Fruit fly (Drosophila melanogaster) whole organism, wandering third instar larva: Measurements from ENCODE around the gene CG46387.

Source experiments
- Abd-B ChIP-seq: fragments of >200 bp; optimal IDR thresholded peaks from 2 replicates; lab custom pipeline; 2017; ENCODE audit warnings: missing biosample characterization, missing genetic modification characterization
- CG32264 ChIP-seq: fragments of 200-800 bp; sonication (Bioruptor generic); optimal IDR thresholded peaks from 2 replicates; lab custom pipeline; 2016; ENCODE audit warnings: missing biosample characterization, missing genetic modification characterization
- CG9705 ChIP-seq: fragments of 200-800 bp; sonication (Bioruptor generic); optimal IDR thresholded peaks from 2 replicates; lab custom pipeline; 2018; ENCODE audit warnings: missing biosample characterization, mild to moderate bottlenecking, missing genetic modification characterization
- CrebA ChIP-seq: fragments of 200-800 bp; sonication (Bioruptor generic); optimal IDR thresholded peaks from 2 replicates; lab custom pipeline; 2016; ENCODE audit warnings: missing biosample characterization, mild to moderate bottlenecking, missing genetic modification characterization, borderline replicate concordance
- Dfd ChIP-seq: fragments of >200 bp; optimal IDR thresholded peaks from 2 replicates; lab custom pipeline; 2017; ENCODE audit warnings: missing biosample characterization, missing genetic modification characterization
- Dif ChIP-seq: fragments of 200-275, 200-300 bp; sonication (Bioruptor generic); optimal IDR thresholded peaks from 2 replicates; lab custom pipeline; 2018; ENCODE audit warnings: missing biosample characterization, missing genetic modification characterization; ENCODE audit not compliant: partially characterized antibody
- GATAd ChIP-seq: sonication (Bioruptor generic); optimal IDR thresholded peaks from 2 replicates; lab custom pipeline; 2016; ENCODE audit warnings: missing biosample characterization, missing genetic modification characterization
- HLH106 ChIP-seq: fragments of 200-800 bp; optimal IDR thresholded peaks from 3 replicates; lab custom pipeline; 2019; ENCODE audit warnings: missing biosample characterization, mild to moderate bottlenecking, missing genetic modification characterization, moderate library complexity
- Hnf4 ChIP-seq: fragments of 200-800 bp; sonication (Bioruptor generic); optimal IDR thresholded peaks from 2 replicates; lab custom pipeline; 2016; ENCODE audit warnings: missing biosample characterization, mild to moderate bottlenecking, missing genetic modification characterization
- Hr78 ChIP-seq: fragments of >200 bp; optimal IDR thresholded peaks from 2 replicates; lab custom pipeline; 2017; ENCODE audit warnings: missing biosample characterization, missing genetic modification characterization
- Hr83 ChIP-seq: fragments of 200-300 bp; sonication (Bioruptor generic); optimal IDR thresholded peaks from 2 replicates; lab custom pipeline; 2016; ENCODE audit warnings: missing biosample characterization, mild to moderate bottlenecking, missing genetic modification characterization, moderate library complexity; ENCODE audit not compliant: poor library complexity, severe bottlenecking
- Jra ChIP-seq: sonication (Bioruptor generic); optimal IDR thresholded peaks from 2 replicates; lab custom pipeline; 2016; ENCODE audit warnings: missing biosample characterization, missing genetic modification characterization
- Mio ChIP-seq: sonication (Bioruptor generic); optimal IDR thresholded peaks from 2 replicates; lab custom pipeline; 2016; ENCODE audit warnings: missing biosample characterization, missing genetic modification characterization
- Myc ChIP-seq: fragments of >200 bp; optimal IDR thresholded peaks from 2 replicates; lab custom pipeline; 2017
- N ChIP-seq: fragments of >200 bp; optimal IDR thresholded peaks from 2 replicates; lab custom pipeline; 2018; ENCODE audit warnings: missing biosample characterization, missing external identifiers, missing genetic modification characterization
- OdsH ChIP-seq: fragments of 200-800 bp; sonication (Bioruptor generic); optimal IDR thresholded peaks from 2 replicates; lab custom pipeline; 2016; ENCODE audit warnings: missing biosample characterization, mild to moderate bottlenecking, missing genetic modification characterization
- Rel ChIP-seq, 2 experiments: fragments of 200-800 bp; sonication (Bioruptor generic) in 1 of 2; optimal IDR thresholded peaks; 2 replicates in 1 of 2; 3 replicates in 1 of 2; lab custom pipeline; 2016 to 2019; ENCODE audit warnings: mild to moderate bottlenecking in 2 of 2, missing biosample characterization in 2 of 2, missing genetic modification characterization in 2 of 2, moderate library complexity in 1 of 2
- Sp1 ChIP-seq: fragments of 200-800 bp; sonication (Bioruptor generic); optimal IDR thresholded peaks from 3 replicates; lab custom pipeline; 2019; ENCODE audit warnings: missing biosample characterization, mild to moderate bottlenecking, missing genetic modification characterization, moderate library complexity
- Vsx2 ChIP-seq: fragments of 200-300, 225-300 bp; sonication (Bioruptor generic); optimal IDR thresholded peaks from 2 replicates; lab custom pipeline; 2018; ENCODE audit warnings: missing biosample characterization, missing genetic modification characterization; ENCODE audit not compliant: partially characterized antibody
- br ChIP-seq: fragments of 200-800 bp; sonication (Bioruptor generic); optimal IDR thresholded peaks from 2 replicates; lab custom pipeline; 2016; ENCODE audit warnings: missing biosample characterization, missing genetic modification characterization
- brk ChIP-seq: fragments of 200-800 bp; sonication (Bioruptor generic); optimal IDR thresholded peaks from 2 replicates; lab custom pipeline; 2016; ENCODE audit warnings: missing biosample characterization, mild to moderate bottlenecking, missing genetic modification characterization
- dl ChIP-seq, 2 experiments: fragments of 175-275, 200-275 bp in 1 of 2; fragments of 200-275 bp in 1 of 2; sonication (Bioruptor generic); optimal IDR thresholded peaks; lab custom pipeline; 2018; ENCODE audit warnings: mild to moderate bottlenecking in 2 of 2, missing biosample characterization in 2 of 2, missing genetic modification characterization in 2 of 2, moderate library complexity in 2 of 2; ENCODE audit not compliant: partially characterized antibody in 2 of 2, insufficient read depth in 1 of 2
- dmrt93B ChIP-seq: fragments of 200-800 bp; sonication (Bioruptor generic); optimal IDR thresholded peaks from 2 replicates; lab custom pipeline; 2018; ENCODE audit warnings: missing biosample characterization, mild to moderate bottlenecking, missing genetic modification characterization
- dsf ChIP-seq: sonication (Bioruptor generic); optimal IDR thresholded peaks from 2 replicates; lab custom pipeline; 2016; ENCODE audit warnings: missing biosample characterization, missing genetic modification characterization, borderline replicate concordance
- ey ChIP-seq: fragments of 200-800 bp; sonication (Bioruptor generic); optimal IDR thresholded peaks from 2 replicates; lab custom pipeline; 2016; ENCODE audit warnings: missing biosample characterization, missing genetic modification characterization
- foxo ChIP-seq, 2 experiments: fragments of 200-800 bp; sonication (Bioruptor generic); optimal IDR thresholded peaks; 2 replicates in 1 of 2; 3 replicates in 1 of 2; lab custom pipeline; 2016 to 2017; ENCODE audit warnings: missing biosample characterization in 2 of 2, missing genetic modification characterization in 2 of 2
- fru ChIP-seq: fragments of 200-800 bp; sonication (Bioruptor generic); optimal IDR thresholded peaks from 3 replicates; lab custom pipeline; 2016; ENCODE audit warnings: missing biosample characterization, mild to moderate bottlenecking, missing genetic modification characterization
- h ChIP-seq: fragments of 200-800 bp; sonication (Bioruptor generic); optimal IDR thresholded peaks from 3 replicates; lab custom pipeline; 2016; ENCODE audit warnings: missing biosample characterization, mild to moderate bottlenecking, missing genetic modification characterization
- jim ChIP-seq: fragments of 175-275, 200-325 bp; sonication (Bioruptor generic); optimal IDR thresholded peaks from 2 replicates; lab custom pipeline; 2016; ENCODE audit warnings: missing biosample characterization, mild to moderate bottlenecking, missing genetic modification characterization
- lola ChIP-seq: fragments of >200 bp; optimal IDR thresholded peaks from 2 replicates; lab custom pipeline; 2017; ENCODE audit warnings: missing biosample characterization, missing genetic modification characterization
- pan ChIP-seq: fragments of >200 bp; optimal IDR thresholded peaks from 2 replicates; lab custom pipeline; 2017
- psq ChIP-seq: fragments of 200-800 bp; sonication (Bioruptor generic); optimal IDR thresholded peaks from 3 replicates; lab custom pipeline; 2017; ENCODE audit warnings: missing biosample characterization, mild to moderate bottlenecking, missing genetic modification characterization, moderate library complexity
- rgr ChIP-seq: fragments of 200-800 bp; sonication (Bioruptor generic); optimal IDR thresholded peaks from 3 replicates; lab custom pipeline; 2016; ENCODE audit warnings: missing biosample characterization, mild to moderate bottlenecking, missing genetic modification characterization
- sage ChIP-seq: fragments of 200-800 bp; sonication (Bioruptor generic); optimal IDR thresholded peaks from 2 replicates; lab custom pipeline; 2016; ENCODE audit warnings: missing biosample characterization, mild to moderate bottlenecking, missing genetic modification characterization
- sv ChIP-seq: fragments of 200-800 bp; sonication (Bioruptor generic); optimal IDR thresholded peaks from 3 replicates; lab custom pipeline; 2016; ENCODE audit warnings: missing biosample characterization, missing genetic modification characterization
- tai ChIP-seq: sonication (Bioruptor generic); optimal IDR thresholded peaks from 2 replicates; lab custom pipeline; 2016; ENCODE audit warnings: missing biosample characterization, missing genetic modification characterization
- usp ChIP-seq: fragments of >200 bp; optimal IDR thresholded peaks from 2 replicates; lab custom pipeline; 2017; ENCODE audit warnings: missing biosample characterization, missing genetic modification characterization
- woc ChIP-seq: sonication (Bioruptor generic); optimal IDR thresholded peaks from 2 replicates; lab custom pipeline; 2016; ENCODE audit warnings: missing biosample characterization, mild to moderate bottlenecking, missing genetic modification characterization

CG46387 gene

DNA sequence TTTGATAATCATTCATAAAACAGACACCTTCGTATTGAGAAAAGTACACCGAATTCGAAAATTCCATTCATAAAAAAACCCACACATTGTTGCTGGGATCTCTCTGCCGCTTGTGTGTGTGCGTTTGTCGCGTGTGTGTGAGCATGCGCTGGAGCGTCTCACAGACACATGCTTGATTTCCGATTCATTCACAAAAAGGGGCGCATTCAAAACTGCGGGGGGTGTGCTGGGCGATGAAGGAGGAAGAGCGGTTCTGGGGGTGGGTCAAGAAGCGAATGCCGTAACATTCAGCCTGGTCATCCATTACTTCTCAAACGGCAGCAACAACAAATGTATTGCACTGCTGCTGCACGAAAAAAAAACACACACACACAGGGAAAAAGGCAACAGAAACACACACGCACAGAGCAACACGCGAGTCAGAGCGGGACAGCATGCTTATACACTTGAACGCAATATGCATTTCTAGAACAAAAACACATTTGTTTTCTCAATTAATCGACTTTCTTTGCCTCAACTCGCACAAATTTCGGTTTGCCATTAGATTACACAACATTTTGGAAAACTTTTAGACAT lies 44.4 kb upstream of the CG46387 start:
- TF ChIP-seq fru: peak; percentile 86
- no peak for TF ChIP-seq sage (GFP tag; lab: Kevin White, UChicago)
- no peak for TF ChIP-seq CrebA (GFP tag; lab: Kevin White, UChicago)
- TF ChIP-seq Vsx2 (GFP tag; lab: Kevin White, UChicago): no peak
- TF ChIP-seq jim (GFP tag; lab: Kevin White, UChicago): no peak
- no peak for TF ChIP-seq tai (GFP tag; lab: Kevin White, UChicago)
- no peak for TF ChIP-seq rgr (GFP tag; lab: Kevin White, UChicago)
- TF ChIP-seq pan (lab: Kevin White, UChicago): no peak
- TF ChIP-seq Sp1: no peak
- TF ChIP-seq Hr78 (GFP tag; lab: Kevin White, UChicago): no peak
- no peak for TF ChIP-seq CG9705 (GFP tag; lab: Kevin White, UChicago)
- no peak for TF ChIP-seq woc (GFP tag; lab: Kevin White, UChicago)
- no peak for TF ChIP-seq lola (GFP tag; lab: Kevin White, UChicago)
- TF ChIP-seq Hnf4: no peak
- TF ChIP-seq dl (GFP tag; optimal IDR thresholded peaks at IDR 0.05; lab: Kevin White, UChicago; ENCODE audit: insufficient read depth in 1 of 2, partially characterized antibody in 2 of 2): peak in 1 of 2 experiments; percentile 61
- TF ChIP-seq N (GFP tag; lab: Kevin White, UChicago): peak; percentile 28
- TF ChIP-seq OdsH: no peak
- no peak for TF ChIP-seq usp (GFP tag; lab: Kevin White, UChicago)
- no peak for TF ChIP-seq sv (GFP tag; lab: Kevin White, UChicago)
- TF ChIP-seq Rel (GFP tag; optimal IDR thresholded peaks at IDR 0.05; lab: Kevin White, UChicago): no peak
- TF ChIP-seq Rel (tag; optimal IDR thresholded peaks at IDR 0.05; lab: Kevin White, UChicago): peak; percentile 90
- TF ChIP-seq Myc (lab: Kevin White, UChicago): no peak
- TF ChIP-seq Jra (GFP tag; lab: Kevin White, UChicago): peak; percentile 20
- peak; percentile 62 for TF ChIP-seq h
- no peak for TF ChIP-seq dmrt93B (GFP tag; lab: Kevin White, UChicago)
- TF ChIP-seq Abd-B (GFP tag; lab: Kevin White, UChicago): no peak
- peak; percentile 2 for TF ChIP-seq brk (GFP tag; lab: Kevin White, UChicago)
- TF ChIP-seq dsf (GFP tag; lab: Kevin White, UChicago): no peak
- TF ChIP-seq Mio (GFP tag; lab: Kevin White, UChicago): no peak
- TF ChIP-seq foxo (GFP tag; optimal IDR thresholded peaks at IDR 0.05; lab: Kevin White, UChicago): peak in 1 of 2 experiments; percentile 25
- TF ChIP-seq psq (GFP tag; lab: Kevin White, UChicago): peak; percentile 66
- TF ChIP-seq Dif (GFP tag; lab: Kevin White, UChicago): peak; percentile 21
- no peak for TF ChIP-seq Dfd
- TF ChIP-seq br (GFP tag; lab: Kevin White, UChicago): no peak
- TF ChIP-seq ey (GFP tag; lab: Kevin White, UChicago): no peak
- no peak for TF ChIP-seq CG32264 (GFP tag; lab: Kevin White, UChicago)
- no peak for TF ChIP-seq HLH106 (tag; lab: Kevin White, UChicago)
- TF ChIP-seq Hr83 (GFP tag; lab: Kevin White, UChicago): no peak
- TF ChIP-seq GATAd (GFP tag; lab: Kevin White, UChicago): no peak

DNA sequence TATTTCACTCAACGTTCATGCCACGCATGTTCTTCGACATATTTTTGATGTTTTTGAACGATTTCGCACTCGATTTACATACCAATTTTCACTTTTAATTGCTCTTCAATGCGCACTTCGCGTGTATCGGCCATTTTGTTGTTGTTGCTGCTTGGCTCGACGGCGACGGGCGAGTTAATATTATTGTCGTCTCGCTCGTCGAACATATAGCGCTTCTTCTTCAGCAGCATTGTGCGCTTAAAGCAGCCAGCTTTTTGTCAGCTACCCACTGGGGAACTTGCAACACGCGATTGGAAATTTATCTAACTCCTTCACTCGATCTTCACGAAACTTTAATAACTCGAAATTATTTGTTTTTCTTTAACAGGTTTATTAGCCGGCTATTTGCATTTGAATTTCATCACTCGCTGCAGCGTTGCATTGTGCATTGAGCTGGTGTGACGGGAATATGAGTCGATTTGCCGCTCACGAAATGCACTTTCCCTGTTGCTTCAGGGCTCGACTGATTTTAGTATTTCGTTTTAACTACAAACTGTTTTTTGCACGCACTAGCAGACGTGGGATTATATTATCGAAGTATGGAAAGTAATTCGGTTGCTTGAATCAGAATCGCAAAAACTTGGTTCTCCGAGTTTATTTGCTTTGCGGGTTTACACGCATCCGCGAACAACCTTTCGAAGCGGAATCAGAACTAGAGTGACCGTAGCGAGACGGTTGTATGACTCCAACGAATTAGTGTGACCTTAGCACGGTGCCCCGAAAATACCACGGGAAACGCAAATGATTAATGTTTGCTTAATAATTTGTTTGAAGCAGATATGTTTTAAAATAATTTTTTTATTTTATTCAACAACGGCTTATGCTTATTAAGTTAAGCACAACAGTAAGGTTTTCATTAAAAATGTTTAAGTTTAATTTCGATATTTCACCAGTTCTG lies 43.6 kb upstream of the CG46387 start, which contains the start of gene RasGAP1:
TSS of gene RasGAP1 (minus strand) at position 703 of the 937 bp plus-strand sequence.
- TF ChIP-seq fru: no peak
- no peak for TF ChIP-seq sv (GFP tag; lab: Kevin White, UChicago)
- TF ChIP-seq Mio (GFP tag; lab: Kevin White, UChicago): no peak
- TF ChIP-seq Hr78 (GFP tag; lab: Kevin White, UChicago): no peak
- no peak for TF ChIP-seq tai (GFP tag; lab: Kevin White, UChicago)
- TF ChIP-seq pan (lab: Kevin White, UChicago): no peak
- no peak for TF ChIP-seq N (GFP tag; lab: Kevin White, UChicago)
- TF ChIP-seq CG32264 (GFP tag; lab: Kevin White, UChicago): no peak
- TF ChIP-seq CG9705 (GFP tag; lab: Kevin White, UChicago): no peak
- peak; percentile 20 to 53 for TF ChIP-seq dl (GFP tag; optimal IDR thresholded peaks at IDR 0.05; lab: Kevin White, UChicago; ENCODE audit: insufficient read depth in 1 of 2, partially characterized antibody in 2 of 2)
- TF ChIP-seq woc (GFP tag; lab: Kevin White, UChicago): no peak
- no peak for TF ChIP-seq lola (GFP tag; lab: Kevin White, UChicago)
- no peak for TF ChIP-seq Vsx2 (GFP tag; lab: Kevin White, UChicago)
- no peak for TF ChIP-seq dmrt93B (GFP tag; lab: Kevin White, UChicago)
- peak; percentile 90 for TF ChIP-seq Dif (GFP tag; lab: Kevin White, UChicago)
- TF ChIP-seq usp (GFP tag; lab: Kevin White, UChicago): no peak
- peak; percentile 35 for TF ChIP-seq Sp1
- TF ChIP-seq Hr83 (GFP tag; lab: Kevin White, UChicago): no peak
- no peak for TF ChIP-seq Abd-B (GFP tag; lab: Kevin White, UChicago)
- no peak for TF ChIP-seq Jra (GFP tag; lab: Kevin White, UChicago)
- TF ChIP-seq ey (GFP tag; lab: Kevin White, UChicago): no peak
- TF ChIP-seq GATAd (GFP tag; lab: Kevin White, UChicago): no peak
- no peak for TF ChIP-seq Hnf4
- no peak for TF ChIP-seq Dfd
- TF ChIP-seq h: no peak
- peak; percentile 34 for TF ChIP-seq psq (GFP tag; lab: Kevin White, UChicago)
- TF ChIP-seq br (GFP tag; lab: Kevin White, UChicago): no peak
- peak; percentile 32 for TF ChIP-seq Myc (lab: Kevin White, UChicago)
- no peak for TF ChIP-seq OdsH
- TF ChIP-seq sage (GFP tag; lab: Kevin White, UChicago): peak; percentile 14
- TF ChIP-seq jim (GFP tag; lab: Kevin White, UChicago): no peak
- TF ChIP-seq Rel (GFP tag; optimal IDR thresholded peaks at IDR 0.05; lab: Kevin White, UChicago): no peak
- TF ChIP-seq Rel (tag; optimal IDR thresholded peaks at IDR 0.05; lab: Kevin White, UChicago): peak; percentile 13
- TF ChIP-seq rgr (GFP tag; lab: Kevin White, UChicago): no peak
- TF ChIP-seq HLH106 (tag; lab: Kevin White, UChicago): no peak
- TF ChIP-seq CrebA (GFP tag; lab: Kevin White, UChicago): no peak
